Worm (Caenorhabditis elegans): ENCODE results near the gene nhr-203.

ce11 chrV:438094-438493 lies 21.5 kb upstream of the nhr-203 start, which contains the start of gene B0554.1:
- no peak for TF ChIP-seq him-1 (tag; optimal IDR thresholded peaks at IDR 0.05)
- no peak for TF ChIP-seq dao-5 (tag; optimal IDR thresholded peaks at IDR 0.05)

Data from whole organism, L4/young adult.